Worm (Caenorhabditis elegans): ENCODE measurements around the gene nhr-182.

ce11 chrV:2292240-2292639, 32.5 kb upstream of the nhr-182 start, which contains the start of gene nhr-115:
- TF ChIP-seq W03F9.2 (tag; optimal IDR thresholded peaks at IDR 0.05), result no peak
- no peak for TF ChIP-seq dao-5 (tag; optimal IDR thresholded peaks at IDR 0.05)
- no peak for TF ChIP-seq him-1 (tag; optimal IDR thresholded peaks at IDR 0.05)

All from whole organism, L4/young adult.